Worm (Caenorhabditis elegans) whole organism, L4 larva: Measurements from ENCODE around the gene hsp-75.

Source experiments
- F44E2.7 ChIP-seq: fragments of 200-800 bp; sonication (Bioruptor generic); IDR thresholded peaks from 2 replicates; pipeline ENCODE4 v2.1.2; 2022; ENCODE audit warnings: missing genetic modification characterization, missing compliant biosample characterization
- R02D3.7 ChIP-seq: fragments of 150-350 bp; sonication (generic microtip); optimal IDR thresholded peaks from 3 replicates; lab custom pipeline; 2014; ENCODE audit warnings: missing biosample characterization, missing genetic modification characterization
- Y48G9A.11 ChIP-seq: fragments of 200-800 bp; sonication (Bioruptor generic); IDR thresholded peaks from 2 replicates; pipeline ENCODE4 v1.3.6; 2022; ENCODE audit warnings: missing genetic modification reagents, missing genetic modification characterization, missing compliant biosample characterization
- Y5F2A.4 ChIP-seq: fragments of 200-800 bp; sonication (Bioruptor generic); optimal IDR thresholded peaks from 2 replicates; lab custom pipeline; 2018; ENCODE audit warnings: mild to moderate bottlenecking, missing genetic modification characterization, missing compliant biosample characterization
- ZK337.2 ChIP-seq: fragments of 200-800 bp; sonication (Bioruptor generic); IDR thresholded peaks from 2 replicates; pipeline ENCODE4 v1.3.6; 2022; ENCODE audit warnings: missing genetic modification reagents, missing genetic modification characterization, missing compliant biosample characterization
- aha-1 ChIP-seq: fragments of 150-350 bp; peaks from one replicate; lab custom pipeline; 2014; ENCODE audit warnings: missing biosample characterization, missing genetic modification characterization
- aly-2 ChIP-seq: sonication (generic microtip); optimal IDR thresholded peaks from 2 replicates; lab custom pipeline; 2018; ENCODE audit warnings: missing biosample characterization, missing genetic modification characterization
- ama-1 ChIP-seq: fragments of 150-350 bp; optimal IDR thresholded peaks from 2 replicates; lab custom pipeline; 2014; ENCODE audit warnings: inconsistent platforms, mixed read lengths
- attf-4 ChIP-seq: sonication (generic microtip); optimal IDR thresholded peaks from 3 replicates; lab custom pipeline; 2017; ENCODE audit warnings: missing biosample characterization, missing genetic modification characterization
- ceh-28 ChIP-seq: fragments of 150-350 bp; optimal IDR thresholded peaks from 2 replicates; lab custom pipeline; 2014; ENCODE audit warnings: missing biosample characterization, missing genetic modification reagents, missing genetic modification characterization
- ceh-32 ChIP-seq: sonication (generic microtip); optimal IDR thresholded peaks from 2 replicates; lab custom pipeline; 2016; ENCODE audit warnings: mild to moderate bottlenecking, missing genetic modification characterization, missing compliant biosample characterization; ENCODE audit not compliant: poor library complexity
- ceh-62 ChIP-seq: sonication (generic microtip); optimal IDR thresholded peaks from 2 replicates; lab custom pipeline; 2017; ENCODE audit warnings: missing biosample characterization, missing genetic modification characterization
- ceh-82 ChIP-seq: sonication (generic microtip); optimal IDR thresholded peaks from 2 replicates; lab custom pipeline; 2017; ENCODE audit warnings: missing biosample characterization, missing genetic modification characterization
- daf-16 ChIP-seq, 3 experiments: sonication (generic microtip); optimal IDR thresholded peaks; 2 replicates each; lab custom pipeline; 2016 to 2017; ENCODE audit warnings: missing genetic modification characterization in 3 of 3, missing genetic modification reagents in 3 of 3, mild to moderate bottlenecking in 2 of 3, missing compliant biosample characterization in 2 of 3, missing biosample characterization in 1 of 3, moderate library complexity in 1 of 3
- daf-8 ChIP-seq: fragments of 200-800 bp; sonication (Bioruptor generic); IDR thresholded peaks from 2 replicates; pipeline ENCODE4 v1.3.6; 2022; ENCODE audit warnings: missing genetic modification characterization, missing compliant biosample characterization
- dpl-1 ChIP-seq: fragments of 150-350 bp; optimal IDR thresholded peaks from 2 replicates; lab custom pipeline; 2014; ENCODE audit warnings: missing biosample characterization, missing genetic modification reagents, missing genetic modification characterization
- dve-1 ChIP-seq: sonication (generic microtip); optimal IDR thresholded peaks from 2 replicates; lab custom pipeline; 2017; ENCODE audit warnings: antibody characterized with exemption, mild to moderate bottlenecking, missing genetic modification characterization, missing compliant biosample characterization; ENCODE audit not compliant: insufficient read depth
- egl-27 ChIP-seq: sonication (generic microtip); optimal IDR thresholded peaks from 3 replicates; lab custom pipeline; 2017; ENCODE audit warnings: missing biosample characterization, missing genetic modification reagents, missing genetic modification characterization
- egl-43 ChIP-seq: fragments of 200-800 bp; sonication (Bioruptor generic); IDR thresholded peaks from 2 replicates; pipeline ENCODE4 v1.3.6; 2022; ENCODE audit warnings: missing genetic modification reagents, missing genetic modification characterization, missing compliant biosample characterization
- hlh-11 ChIP-seq: fragments of 200-800 bp; sonication (Bioruptor generic); optimal IDR thresholded peaks from 2 replicates; lab custom pipeline; 2018; ENCODE audit warnings: mild to moderate bottlenecking, missing genetic modification characterization, missing compliant biosample characterization
- lin-15B ChIP-seq: fragments of 150-350 bp; sonication (generic microtip); optimal IDR thresholded peaks from 3 replicates; lab custom pipeline; 2014; ENCODE audit warnings: missing biosample characterization, missing genetic modification characterization
- lin-38 ChIP-seq: fragments of 200-800 bp; sonication (Bioruptor generic); IDR thresholded peaks from 2 replicates; pipeline ENCODE4 v1.3.6; 2022; ENCODE audit warnings: missing genetic modification reagents, missing genetic modification characterization, missing compliant biosample characterization
- lin-39 ChIP-seq: fragments of 150-350 bp; optimal IDR thresholded peaks from 2 replicates; lab custom pipeline; 2014; ENCODE audit warnings: missing biosample characterization, missing genetic modification reagents, missing genetic modification characterization
- lsy-2 ChIP-seq, 2 experiments: fragments of 150-350 bp in 1 of 2; sonication (generic microtip) in 1 of 2; optimal IDR thresholded peaks; 2 replicates each; lab custom pipeline; 2014 to 2017; ENCODE audit warnings: missing biosample characterization in 2 of 2, missing genetic modification characterization in 2 of 2
- mep-1 ChIP-seq: fragments of 150-350 bp; sonication (generic microtip); optimal IDR thresholded peaks from 3 replicates; lab custom pipeline; 2014; ENCODE audit warnings: missing biosample characterization, missing genetic modification characterization
- nhr-10 ChIP-seq: fragments of 150-350 bp; optimal IDR thresholded peaks from 2 replicates; lab custom pipeline; 2014; ENCODE audit warnings: missing biosample characterization, missing genetic modification characterization
- nhr-237 ChIP-seq: sonication (generic microtip); optimal IDR thresholded peaks from 2 replicates; lab custom pipeline; 2017; ENCODE audit warnings: missing biosample characterization, missing genetic modification characterization
- nhr-25 ChIP-seq: sonication (generic microtip); optimal IDR thresholded peaks from 2 replicates; lab custom pipeline; 2017; ENCODE audit warnings: missing genetic modification characterization, mild to moderate bottlenecking, missing compliant biosample characterization, antibody characterized with exemption, moderate library complexity, borderline replicate concordance; ENCODE audit not compliant: insufficient read depth
- nhr-28 ChIP-seq: fragments of 150-350 bp; optimal IDR thresholded peaks from 2 replicates; lab custom pipeline; 2014; ENCODE audit warnings: missing biosample characterization, missing genetic modification characterization
- nhr-48 ChIP-seq: sonication (generic microtip); optimal IDR thresholded peaks from 2 replicates; lab custom pipeline; 2016; ENCODE audit warnings: mild to moderate bottlenecking, missing genetic modification characterization, missing compliant biosample characterization
- nhr-6 ChIP-seq: fragments of 150-350 bp; optimal IDR thresholded peaks from 2 replicates; lab custom pipeline; 2014; ENCODE audit warnings: missing biosample characterization, missing genetic modification characterization
- php-3 ChIP-seq: fragments of 200-800 bp; sonication (Bioruptor generic); IDR thresholded peaks from 2 replicates; pipeline ENCODE4 v1.3.6; 2022; ENCODE audit warnings: missing genetic modification reagents, missing genetic modification characterization, missing compliant biosample characterization
- sdz-12 ChIP-seq: fragments of 200-800 bp; sonication (Bioruptor generic); optimal IDR thresholded peaks from 2 replicates; lab custom pipeline; 2018; ENCODE audit warnings: mild to moderate bottlenecking, missing genetic modification characterization, missing compliant biosample characterization
- set-16 ChIP-seq: fragments of 200-800 bp; sonication (Bioruptor generic); IDR thresholded peaks from 2 replicates; pipeline ENCODE4 v1.3.6; 2022; ENCODE audit warnings: missing genetic modification reagents, missing genetic modification characterization, missing compliant biosample characterization
- spr-1 ChIP-seq: sonication (generic microtip); optimal IDR thresholded peaks from 2 replicates; lab custom pipeline; 2016; ENCODE audit warnings: mild to moderate bottlenecking, missing genetic modification characterization, missing compliant biosample characterization
- spr-3 ChIP-seq: fragments of 200-800 bp; sonication (Bioruptor generic); optimal IDR thresholded peaks from 2 replicates; lab custom pipeline; 2018; ENCODE audit warnings: mild to moderate bottlenecking, missing genetic modification characterization, missing compliant biosample characterization
- tag-97 ChIP-seq: fragments of 200-800 bp; sonication (Bioruptor generic); IDR thresholded peaks from 2 replicates; pipeline ENCODE4 v1.3.6; 2022; ENCODE audit warnings: missing genetic modification characterization, missing compliant biosample characterization
- unc-130 ChIP-seq: sonication (generic microtip); optimal IDR thresholded peaks from 2 replicates; lab custom pipeline; 2016; ENCODE audit warnings: missing genetic modification reagents, missing genetic modification characterization, missing compliant biosample characterization
- unc-39 ChIP-seq: sonication (generic microtip); optimal IDR thresholded peaks from 2 replicates; lab custom pipeline; 2017; ENCODE audit warnings: missing biosample characterization, missing genetic modification characterization
- unc-62 ChIP-seq, 3 experiments: fragments of 150-350 bp in 1 of 3; sonication (generic microtip); optimal IDR thresholded peaks in 2 of 3; peaks in 1 of 3; 1 replicate in 1 of 3; 2 replicates in 2 of 3; lab custom pipeline; 2014 to 2017; ENCODE audit warnings: missing biosample characterization in 3 of 3, missing genetic modification characterization in 3 of 3, missing genetic modification reagents in 3 of 3, missing genotype in 1 of 3
- vab-7 ChIP-seq: fragments of 200-800 bp; sonication (Bioruptor generic); IDR thresholded peaks from 2 replicates; pipeline ENCODE4 v1.3.6; 2022; ENCODE audit warnings: missing genetic modification reagents, missing genetic modification characterization, missing compliant biosample characterization
- zag-1 ChIP-seq: fragments of 150-350 bp; optimal IDR thresholded peaks from 2 replicates; lab custom pipeline; 2014; ENCODE audit warnings: missing biosample characterization, missing genetic modification characterization
- zfp-3 ChIP-seq: fragments of 200-800 bp; sonication (Bioruptor generic); conservative IDR thresholded peaks from 2 replicates; pipeline ENCODE4 v1.3.6; 2022; ENCODE audit warnings: missing genetic modification reagents, missing genetic modification characterization, missing compliant biosample characterization
- zip-11 ChIP-seq: fragments of 200-800 bp; sonication (Bioruptor generic); IDR thresholded peaks from 2 replicates; pipeline ENCODE4 v1.3.6; 2022; ENCODE audit warnings: missing genetic modification characterization, missing compliant biosample characterization
- zip-2 ChIP-seq: fragments of 150-350 bp; optimal IDR thresholded peaks from 2 replicates; lab custom pipeline; 2014; ENCODE audit warnings: missing biosample characterization, missing genetic modification characterization

hsp-75 gene

ce11 chrIII:7188300-7189052 is 38.0 kb downstream of the hsp-75 start, which contains the start of the genes F37C12.21 and F37C12.10 (continued):
- no peak for TF ChIP-seq unc-39 (tag; lab: Kevin White, UChicago)
- no peak for TF ChIP-seq php-3 (GFP tag; lab: Robert Waterston, UW)
- TF ChIP-seq Y5F2A.4, result no peak
- TF ChIP-seq ceh-62 (tag; lab: Kevin White, UChicago), result no peak
- no peak for TF ChIP-seq set-16
- no peak for TF ChIP-seq daf-16 (GFP tag; optimal IDR thresholded peaks at IDR 0.05; lab: Kevin White, UChicago)
- peak; percentile 81 for TF ChIP-seq daf-16 (tag; optimal IDR thresholded peaks at IDR 0.05; lab: Kevin White, UChicago)
- TF ChIP-seq ama-1 (lab: Kevin White, UChicago), result no peak
- no peak for TF ChIP-seq zip-2 (tag; lab: Kevin White, UChicago)
- TF ChIP-seq zfp-3 (GFP tag; lab: Robert Waterston, UW), result no peak
- no peak for TF ChIP-seq daf-8 (GFP tag; lab: Robert Waterston, UW)
- TF ChIP-seq dve-1 (tag; lab: Kevin White, UChicago), result peak; percentile 50
- no peak for TF ChIP-seq nhr-6 (tag; lab: Kevin White, UChicago)
- no peak for TF ChIP-seq attf-4 (tag; lab: Kevin White, UChicago)
- no peak for TF ChIP-seq dpl-1 (GFP tag; lab: Kevin White, UChicago)
- no peak for TF ChIP-seq F44E2.7 (GFP tag; lab: Robert Waterston, UW)
- no peak for TF ChIP-seq unc-130 (GFP tag; lab: Kevin White, UChicago)
- no peak for TF ChIP-seq ceh-82 (tag; lab: Kevin White, UChicago)
- TF ChIP-seq hlh-11 (tag; lab: Kevin White, UChicago), result peak; percentile 67
- no peak for TF ChIP-seq egl-27 (tag; lab: Kevin White, UChicago)
- no peak for TF ChIP-seq R02D3.7 (tag; lab: Kevin White, UChicago)
- no peak for TF ChIP-seq spr-3 (GFP tag; lab: Kevin White, UChicago)
- no peak for TF ChIP-seq nhr-237
- no peak for TF ChIP-seq nhr-25 (tag; lab: Kevin White, UChicago)
- TF ChIP-seq, all 104 proteins: peak for 13

ce11 chrIII:7185473-7185872 is 41.0 kb downstream of the hsp-75 start, which contains the start of gene F37C12.14:
Gene F37C12.14 (minus strand): TSS chrIII:7185573.
- TF ChIP-seq Y5F2A.4, result no peak
- no peak for TF ChIP-seq vab-7
- no peak for TF ChIP-seq zag-1 (tag; lab: Kevin White, UChicago)
- no peak for TF ChIP-seq tag-97 (GFP tag; lab: Robert Waterston, UW)
- TF ChIP-seq lin-15B (tag; lab: Kevin White, UChicago), result no peak
- no peak for TF ChIP-seq ceh-32 (tag; lab: Kevin White, UChicago)
- TF ChIP-seq zip-11 (GFP tag; lab: Robert Waterston, UW), result no peak
- no peak for TF ChIP-seq unc-62 (GFP tag; optimal IDR thresholded peaks at IDR 0.05 in 1 of 2; lab: Kevin White, UChicago)
- no peak for TF ChIP-seq unc-62 (tag; optimal IDR thresholded peaks at IDR 0.05; lab: Kevin White, UChicago)
- TF ChIP-seq php-3 (GFP tag; lab: Robert Waterston, UW), result no peak
- TF ChIP-seq sdz-12 (GFP tag; lab: Kevin White, UChicago), result no peak
- TF ChIP-seq spr-1 (tag; lab: Kevin White, UChicago), result no peak
- TF ChIP-seq aly-2 (tag; lab: Kevin White, UChicago), result no peak
- TF ChIP-seq daf-8 (GFP tag; lab: Robert Waterston, UW), result no peak
- no peak for TF ChIP-seq nhr-48 (tag; lab: Kevin White, UChicago)
- TF ChIP-seq Y48G9A.11 (GFP tag; lab: Robert Waterston, UW), result no peak
- TF ChIP-seq ceh-62 (tag; lab: Kevin White, UChicago), result no peak
- no peak for TF ChIP-seq spr-3 (GFP tag; lab: Kevin White, UChicago)
- TF ChIP-seq nhr-237, result no peak

- no peak for TF ChIP-seq ZK337.2 (GFP tag; lab: Robert Waterston, UW)
- TF ChIP-seq dpl-1 (GFP tag; lab: Kevin White, UChicago), result peak; percentile 55
- TF ChIP-seq daf-16 (GFP tag; optimal IDR thresholded peaks at IDR 0.05; lab: Kevin White, UChicago), result no peak
- peak; percentile 66 for TF ChIP-seq daf-16 (tag; optimal IDR thresholded peaks at IDR 0.05; lab: Kevin White, UChicago)
- TF ChIP-seq lin-38, result peak; percentile 86
- TF ChIP-seq ceh-82 (tag; lab: Kevin White, UChicago), result no peak
- no peak for TF ChIP-seq nhr-10 (tag; lab: Kevin White, UChicago)
- peak; percentile 60 for TF ChIP-seq nhr-6 (tag; lab: Kevin White, UChicago)
- TF ChIP-seq nhr-28 (tag; lab: Kevin White, UChicago), result peak; percentile 11
- TF ChIP-seq lin-39, result no peak
- peak; percentile 78 for TF ChIP-seq mep-1 (tag; lab: Kevin White, UChicago)
- no peak for TF ChIP-seq ceh-28 (tag; lab: Kevin White, UChicago)
- no peak for TF ChIP-seq unc-62 (GFP tag; optimal IDR thresholded peaks at IDR 0.05 in 1 of 2; lab: Kevin White, UChicago)
- no peak for TF ChIP-seq unc-62 (tag; optimal IDR thresholded peaks at IDR 0.05; lab: Kevin White, UChicago)
- TF ChIP-seq egl-43 (GFP tag; lab: Robert Waterston, UW), result no peak
- TF ChIP-seq lsy-2 (tag; optimal IDR thresholded peaks at IDR 0.05; lab: Kevin White, UChicago), result peak in 1 of 2 experiments; percentile 86
- TF ChIP-seq aha-1 (tag; lab: Kevin White, UChicago), result peak; percentile 42
Measured at ce11 chrIII:7184022-7184421, 42.5 kb downstream of the hsp-75 start, which contains the start of gene yju-2. Gene yju-2 (plus strand): TSS chrIII:7184336.
